Worm (Caenorhabditis elegans): Measurements from ENCODE around the gene fipr-28.
"Not testable (repeated sequence)": the region's sequence is repeated elsewhere in the genome, so short reads cannot be mapped to it uniquely, and the experiment has no call there.

Gene fipr-28

ce11 chrIV:16663591-16663990 lies 35.8 kb downstream of the fipr-28 start:
- TF ChIP-seq unc-62 (GFP tag; optimal IDR thresholded peaks at IDR 0.05): no peak

- TF ChIP-seq unc-62 (GFP tag; optimal IDR thresholded peaks at IDR 0.05): not testable (repeated sequence)
Observed at ce11 chrIV:16664020-16664419, 36.2 kb downstream of the fipr-28 start, which contains the start of gene sta-1. sta-1 (plus strand) TSS chrIV:16664320.

Measured in whole organism, dauer.